Fruit fly (Drosophila melanogaster) whole organism, embryonic: Measurements from ENCODE around the gene Mst98Ca.

ENCODE experiments used
- BEAF-32 ChIP-seq: fragments of 200-800 bp; sonication (Bioruptor generic); optimal IDR thresholded peaks from 3 replicates; lab custom pipeline; 2017; ENCODE audit warnings: missing biosample characterization, missing genetic modification characterization, mild to moderate bottlenecking, moderate library complexity, missing genetic modification reagents
- Bteb2 ChIP-seq: fragments of 200-800 bp; sonication (Bioruptor generic); optimal IDR thresholded peaks from 2 replicates; lab custom pipeline; 2016; ENCODE audit warnings: missing biosample characterization, missing genetic modification characterization
- CG10366 ChIP-seq: fragments of 200-800 bp; sonication (Bioruptor generic); IDR thresholded peaks from 2 replicates; pipeline ENCODE4 v1.3.6; 2022; ENCODE audit warnings: missing biosample characterization, missing genetic modification characterization
- CG10654 ChIP-seq: fragments of 200-800 bp; sonication (Bioruptor generic); optimal IDR thresholded peaks from 2 replicates; lab custom pipeline; 2016; ENCODE audit warnings: missing biosample characterization, missing genetic modification characterization
- CG11504 ChIP-seq: fragments of 200-800 bp; sonication (Bioruptor generic); optimal IDR thresholded peaks from 3 replicates; lab custom pipeline; 2019; ENCODE audit warnings: missing biosample characterization, mild to moderate bottlenecking, missing genetic modification characterization, moderate library complexity
- CG12155 ChIP-seq: fragments of 200-800 bp; sonication (Bioruptor generic); optimal IDR thresholded peaks from 3 replicates; lab custom pipeline; 2016; ENCODE audit warnings: missing biosample characterization, missing genetic modification characterization
- CG15601 ChIP-seq: fragments of 200-800 bp; sonication (Bioruptor generic); optimal IDR thresholded peaks from 3 replicates; lab custom pipeline; 2019; ENCODE audit warnings: missing biosample characterization, mild to moderate bottlenecking, missing genetic modification characterization, moderate library complexity
- CG15696 ChIP-seq: fragments of 200-800 bp; sonication (Bioruptor generic); optimal IDR thresholded peaks from 2 replicates; lab custom pipeline; 2019; ENCODE audit warnings: missing biosample characterization, mild to moderate bottlenecking, missing genetic modification characterization, moderate library complexity
- CG1602 ChIP-seq: fragments of 200-800 bp; sonication (Bioruptor generic); optimal IDR thresholded peaks from 3 replicates; lab custom pipeline; 2016; ENCODE audit warnings: missing biosample characterization, missing genetic modification characterization
- CG17568 ChIP-seq: fragments of 200-800 bp; sonication (Bioruptor generic); optimal IDR thresholded peaks from 2 replicates; lab custom pipeline; 2018; ENCODE audit warnings: missing biosample characterization, mild to moderate bottlenecking, missing genetic modification characterization, moderate library complexity
- CG2120 ChIP-seq: fragments of 200-800 bp; sonication (Bioruptor generic); optimal IDR thresholded peaks from 3 replicates; lab custom pipeline; 2016; ENCODE audit warnings: missing biosample characterization, missing genetic modification characterization
- CG31441 ChIP-seq: fragments of 200-800 bp; sonication (Bioruptor generic); IDR thresholded peaks from 2 replicates; pipeline ENCODE4 v1.3.6; 2022; ENCODE audit warnings: missing biosample characterization, missing genetic modification characterization
- CG43689 ChIP-seq: fragments of 200-800 bp; sonication (Bioruptor generic); IDR thresholded peaks from 2 replicates; pipeline ENCODE4 v1.3.6; 2022; ENCODE audit warnings: missing biosample characterization, missing genetic modification characterization
- CG5245 ChIP-seq: fragments of 200-800 bp; sonication (Bioruptor generic); optimal IDR thresholded peaks from 3 replicates; lab custom pipeline; 2016; ENCODE audit warnings: missing biosample characterization, missing genetic modification characterization
- CG6654 ChIP-seq: fragments of 200-800 bp; sonication (Bioruptor generic); optimal IDR thresholded peaks from 2 replicates; lab custom pipeline; 2017; ENCODE audit warnings: missing biosample characterization, mild to moderate bottlenecking, missing genetic modification characterization
- CG8765 ChIP-seq: fragments of 200-800 bp; sonication (Bioruptor generic); IDR thresholded peaks from 2 replicates; pipeline ENCODE4 v1.3.6; 2022; ENCODE audit warnings: missing biosample characterization, missing genetic modification characterization
- CG9932 ChIP-seq: fragments of 200-800 bp; sonication (Bioruptor generic); IDR thresholded peaks from 2 replicates; pipeline ENCODE4 v1.3.6; 2022; ENCODE audit warnings: missing biosample characterization, missing genetic modification characterization
- D ChIP-seq, 2 experiments: fragments of 200-800 bp in 1 of 2; fragments of >200 bp in 1 of 2; sonication (Bioruptor generic) in 1 of 2; optimal IDR thresholded peaks; 2 replicates in 1 of 2; 3 replicates in 1 of 2; lab custom pipeline; 2017; ENCODE audit warnings: mild to moderate bottlenecking in 1 of 2, missing biosample characterization in 1 of 2, missing genetic modification characterization in 1 of 2, missing genetic modification reagents in 1 of 2
- E2f2 ChIP-seq: fragments of 200-800 bp; sonication (Bioruptor generic); IDR thresholded peaks from 2 replicates; pipeline ENCODE4 v1.3.6; 2022; ENCODE audit warnings: missing biosample characterization, missing genetic modification characterization
- NC2α ChIP-seq: fragments of 200-800 bp; sonication (Bioruptor generic); optimal IDR thresholded peaks from 2 replicates; lab custom pipeline; 2016; ENCODE audit warnings: missing biosample characterization, missing genetic modification characterization
- Nf-YC ChIP-seq: fragments of 200-800 bp; optimal IDR thresholded peaks from 3 replicates; lab custom pipeline; 2019; ENCODE audit warnings: missing biosample characterization, mild to moderate bottlenecking, missing genetic modification characterization, moderate library complexity
- Optix ChIP-seq: fragments of 200-800 bp; sonication (Bioruptor generic); IDR thresholded peaks from 3 replicates; pipeline ENCODE4 v1.3.6; 2022; ENCODE audit warnings: missing biosample characterization, missing genetic modification characterization
- Poxn ChIP-seq: fragments of 200-800 bp; sonication (Bioruptor generic); IDR thresholded peaks from 2 replicates; pipeline ENCODE4 v1.3.6; 2022; ENCODE audit warnings: missing biosample characterization, missing genetic modification characterization
- Ptx1 ChIP-seq: fragments of 200-800 bp; sonication (Bioruptor generic); IDR thresholded peaks from 2 replicates; pipeline ENCODE4 v1.3.6; 2022; ENCODE audit warnings: missing biosample characterization, missing genetic modification characterization
- Ravus ChIP-seq: fragments of 200-800 bp; sonication (Bioruptor generic); IDR thresholded peaks from 2 replicates; pipeline ENCODE4 v1.3.6; 2022; ENCODE audit warnings: missing biosample characterization, missing genetic modification characterization
- Sox100B ChIP-seq: fragments of 200-800 bp; sonication (Bioruptor generic); optimal IDR thresholded peaks from 3 replicates; lab custom pipeline; 2018; ENCODE audit warnings: missing biosample characterization, mild to moderate bottlenecking, missing genetic modification characterization
- Trl ChIP-seq, 3 experiments: fragments of >200 bp in 2 of 3; fragments of 200-800 bp in 1 of 3; sonication (Bioruptor generic) in 1 of 3; optimal IDR thresholded peaks; 2 replicates in 1 of 3; 3 replicates in 2 of 3; lab custom pipeline; 2016 to 2017; ENCODE audit warnings: missing biosample characterization in 1 of 3, missing genetic modification characterization in 1 of 3
- YL-1 ChIP-seq: fragments of 200-800 bp; sonication (Bioruptor generic); optimal IDR thresholded peaks from 3 replicates; lab custom pipeline; 2017; ENCODE audit warnings: missing biosample characterization, mild to moderate bottlenecking, missing genetic modification characterization
- aop ChIP-seq: fragments of 200-800 bp; sonication (Bioruptor generic); IDR thresholded peaks from 2 replicates; pipeline ENCODE4 v1.3.6; 2022; ENCODE audit warnings: missing biosample characterization, missing genetic modification characterization
- ap ChIP-seq: fragments of 200-800 bp; sonication (Bioruptor generic); IDR thresholded peaks from 2 replicates; pipeline ENCODE4 v1.3.6; 2022; ENCODE audit warnings: missing biosample characterization, missing genetic modification characterization
- bbx ChIP-seq: fragments of 200-800 bp; sonication (Bioruptor generic); IDR thresholded peaks from 2 replicates; pipeline ENCODE4 v1.3.6; 2022; ENCODE audit warnings: missing biosample characterization, missing genetic modification characterization; ENCODE audit not compliant: partially characterized antibody
- bowl ChIP-seq: fragments of 200-800 bp; sonication (Bioruptor generic); IDR thresholded peaks from 2 replicates; pipeline ENCODE4 v1.3.6; 2022; ENCODE audit warnings: missing biosample characterization, missing genetic modification characterization
- cg ChIP-seq: fragments of 200-800 bp; sonication (Bioruptor generic); optimal IDR thresholded peaks from 3 replicates; lab custom pipeline; 2019; ENCODE audit warnings: missing biosample characterization, mild to moderate bottlenecking, missing genetic modification characterization, moderate library complexity
- ci ChIP-seq: fragments of 200-800 bp; sonication (Bioruptor generic); IDR thresholded peaks from 3 replicates; pipeline ENCODE4 v1.3.6; 2022; ENCODE audit warnings: missing biosample characterization, missing genetic modification characterization
- disco-r ChIP-seq: fragments of 200-800 bp; sonication (Bioruptor generic); optimal IDR thresholded peaks from 2 replicates; lab custom pipeline; 2016; ENCODE audit warnings: missing biosample characterization, missing genetic modification characterization
- dysf ChIP-seq: fragments of 200-800 bp; sonication (Bioruptor generic); IDR thresholded peaks from 3 replicates; pipeline ENCODE4 v1.3.6; 2022; ENCODE audit warnings: missing biosample characterization, missing genetic modification characterization
- ems ChIP-seq: fragments of 200-800 bp; sonication (Bioruptor generic); optimal IDR thresholded peaks from 3 replicates; lab custom pipeline; 2016; ENCODE audit warnings: missing biosample characterization, missing genetic modification characterization
- eyg ChIP-seq: fragments of 200-800 bp; sonication (Bioruptor generic); optimal IDR thresholded peaks from 3 replicates; lab custom pipeline; 2016; ENCODE audit warnings: missing biosample characterization, missing genetic modification characterization
- maf-S ChIP-seq: fragments of 200-800 bp; sonication (Bioruptor generic); optimal IDR thresholded peaks from 2 replicates; lab custom pipeline; 2016; ENCODE audit warnings: missing biosample characterization, missing genetic modification characterization
- odd ChIP-seq: fragments of 200-800 bp; sonication (Bioruptor generic); optimal IDR thresholded peaks from 2 replicates; lab custom pipeline; 2017; ENCODE audit warnings: missing biosample characterization, mild to moderate bottlenecking, missing genetic modification characterization
- pho ChIP-seq: fragments of 200-800 bp; sonication (Bioruptor generic); optimal IDR thresholded peaks from 2 replicates; lab custom pipeline; 2016; ENCODE audit warnings: missing biosample characterization, missing genetic modification characterization
- pita ChIP-seq: fragments of 200-800 bp; sonication (Bioruptor generic); optimal IDR thresholded peaks from 2 replicates; lab custom pipeline; 2017; ENCODE audit warnings: missing biosample characterization, mild to moderate bottlenecking, missing genetic modification characterization
- psq ChIP-seq: fragments of 200-800 bp; sonication (Bioruptor generic); optimal IDR thresholded peaks from 2 replicates; lab custom pipeline; 2017; ENCODE audit warnings: missing biosample characterization, missing genetic modification characterization
- pzg ChIP-seq: fragments of 200-800 bp; sonication (Bioruptor generic); optimal IDR thresholded peaks from 3 replicates; lab custom pipeline; 2018; ENCODE audit warnings: missing biosample characterization, mild to moderate bottlenecking, missing genetic modification characterization, moderate library complexity
- sna ChIP-seq: fragments of 200-800 bp; sonication (Bioruptor generic); IDR thresholded peaks from 2 replicates; pipeline ENCODE4 v1.3.6; 2022; ENCODE audit warnings: missing biosample characterization, missing genetic modification characterization; ENCODE audit not compliant: partially characterized antibody
- trh ChIP-seq: fragments of 200-800 bp; sonication (Bioruptor generic); optimal IDR thresholded peaks from 2 replicates; lab custom pipeline; 2016; ENCODE audit warnings: missing biosample characterization, missing genetic modification characterization
- tx ChIP-seq: fragments of 200-800 bp; sonication (Bioruptor generic); optimal IDR thresholded peaks from 2 replicates; lab custom pipeline; 2016; ENCODE audit warnings: missing biosample characterization, missing genetic modification characterization
- z ChIP-seq: fragments of 200-800 bp; sonication (Bioruptor generic); IDR thresholded peaks from 3 replicates; pipeline ENCODE4 v1.3.6; 2022; ENCODE audit warnings: missing biosample characterization, missing genetic modification characterization
- zfh1 ChIP-seq: fragments of 200-800 bp; sonication (Bioruptor generic); IDR thresholded peaks from 3 replicates; pipeline ENCODE4 v1.3.6; 2022; ENCODE audit warnings: missing biosample characterization, missing genetic modification characterization
- zfh2 ChIP-seq: fragments of 200-800 bp; sonication (Bioruptor generic); optimal IDR thresholded peaks from 2 replicates; lab custom pipeline; 2016; ENCODE audit warnings: missing biosample characterization, missing genetic modification characterization

Gene Mst98Ca

DNA sequence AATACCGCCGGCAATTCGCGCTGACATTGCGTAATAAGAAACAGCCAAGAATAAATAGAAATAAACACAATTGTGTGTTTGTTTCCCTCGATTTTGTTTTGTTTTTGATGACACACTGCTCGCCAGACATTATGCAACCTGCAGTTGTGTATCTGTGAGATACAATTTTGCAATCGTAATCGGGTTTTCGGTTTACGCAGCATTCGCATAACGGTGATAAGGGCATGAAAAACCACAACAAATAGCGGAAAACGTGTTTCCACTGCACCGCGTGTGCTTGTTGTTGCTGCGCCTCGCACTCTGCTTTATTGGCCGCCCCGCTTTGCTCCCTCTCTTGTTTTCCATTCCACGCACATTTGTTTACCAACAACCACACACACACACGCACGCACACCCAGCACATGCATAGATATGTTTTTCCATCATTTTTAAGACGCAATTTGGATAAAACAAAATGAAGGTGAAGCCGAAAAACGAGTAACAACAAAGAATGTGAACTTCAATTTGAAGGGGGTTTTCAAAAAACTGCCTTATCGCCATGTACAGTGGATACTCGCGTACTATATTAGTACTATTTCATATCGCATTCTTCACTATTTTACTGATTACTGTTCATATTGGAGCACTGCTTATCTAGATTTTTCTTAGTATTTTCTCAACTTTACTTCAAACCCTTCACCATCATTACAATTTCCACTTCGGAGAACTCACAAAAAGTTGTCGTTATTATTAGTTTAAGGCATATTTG lies 41.7 kb downstream of the Mst98Ca start (continued):
- TF ChIP-seq zfh1 (GFP tag; lab: Robert Waterston, UW) (no peak), psq (GFP tag; lab: Kevin White, UChicago) (peak; percentile 94), bbx (GFP tag; lab: Robert Waterston, UW) (no peak), aop (GFP tag; lab: Robert Waterston, UW) (no peak), CG10654 (GFP tag; lab: Kevin White, UChicago) (no peak), CG5245 (GFP tag; lab: Kevin White, UChicago) (no peak), CG9932 (GFP tag; lab: Robert Waterston, UW) (no peak), bowl (no peak), CG8765 (GFP tag; lab: Robert Waterston, UW) (no peak), pho (GFP tag; lab: Kevin White, UChicago) (no peak), CG31441 (no peak), dysf (no peak; the same call in 2 of the 3 replicates), CG1602 (no peak), zfh2 (GFP tag; lab: Kevin White, UChicago) (no peak), ci (peak; percentile 46; the same call in 1 of the 3 replicates), odd (GFP tag; lab: Kevin White, UChicago) (no peak), Nf-YC (tag; lab: Kevin White, UChicago) (no peak), ems (GFP tag; lab: Kevin White, UChicago) (no peak), tx (GFP tag; lab: Kevin White, UChicago) (no peak), eyg (GFP tag; lab: Kevin White, UChicago) (no peak), pita (GFP tag; lab: Kevin White, UChicago) (no peak), Ravus (GFP tag; lab: Robert Waterston, UW) (no peak), sna (GFP tag; lab: Robert Waterston, UW) (no peak), CG6654 (GFP tag; lab: Kevin White, UChicago) (no peak), Sox100B (no peak), Optix (no peak), cg (peak; percentile 79), z (GFP tag; lab: Robert Waterston, UW) (no peak), CG10366 (no peak), E2f2 (GFP tag; lab: Robert Waterston, UW) (no peak), BEAF-32 (GFP tag; lab: Kevin White, UChicago) (no peak), disco-r (no peak), maf-S (GFP tag; lab: Kevin White, UChicago) (no peak), CG17568 (GFP tag; lab: Kevin White, UChicago) (peak; percentile 3), CG12155 (GFP tag; lab: Kevin White, UChicago) (no peak), Ptx1 (no peak), Trl (optimal IDR thresholded peaks at IDR 0.05; lab: Kevin White, UChicago) (peak in 1 of 2 experiments; percentile 8), Trl (GFP tag; optimal IDR thresholded peaks at IDR 0.05; lab: Kevin White, UChicago) (no peak), Poxn (GFP tag; lab: Robert Waterston, UW) (no peak), CG2120 (GFP tag; lab: Kevin White, UChicago) (peak; percentile 23), ap (GFP tag; lab: Robert Waterston, UW) (no peak), YL-1 (GFP tag; lab: Kevin White, UChicago) (no peak), Bteb2 (no peak), CG11504 (peak; percentile 16), CG43689 (GFP tag; lab: Robert Waterston, UW) (no peak), CG15601 (tag; lab: Kevin White, UChicago) (no peak), D (optimal IDR thresholded peaks at IDR 0.05; lab: Kevin White, UChicago) (no peak), D (GFP tag; optimal IDR thresholded peaks at IDR 0.05; lab: Kevin White, UChicago) (no peak), pzg (GFP tag; lab: Kevin White, UChicago) (no peak), CG15696 (tag; lab: Kevin White, UChicago) (no peak), NC2α (no peak), trh (no peak)
